Worm (Caenorhabditis elegans) whole organism, L4/young adult: ENCODE data around the gene oig-5.

ENCODE experiments used
- W03F9.2 ChIP-seq: fragments of 150-350 bp; optimal IDR thresholded peaks from 2 replicates; lab custom pipeline; 2014; ENCODE audit warnings: missing biosample characterization, missing genetic modification characterization
- dao-5 ChIP-seq: sonication (generic microtip); optimal IDR thresholded peaks from 2 replicates; lab custom pipeline; 2016; ENCODE audit warnings: missing genotype, missing genetic modification characterization, moderate library complexity, missing compliant biosample characterization
- him-1 ChIP-seq: sonication (generic microtip); optimal IDR thresholded peaks from 2 replicates; lab custom pipeline; 2016; ENCODE audit warnings: missing genotype, missing genetic modification reagents, missing genetic modification characterization, missing compliant biosample characterization

Gene oig-5

DNA sequence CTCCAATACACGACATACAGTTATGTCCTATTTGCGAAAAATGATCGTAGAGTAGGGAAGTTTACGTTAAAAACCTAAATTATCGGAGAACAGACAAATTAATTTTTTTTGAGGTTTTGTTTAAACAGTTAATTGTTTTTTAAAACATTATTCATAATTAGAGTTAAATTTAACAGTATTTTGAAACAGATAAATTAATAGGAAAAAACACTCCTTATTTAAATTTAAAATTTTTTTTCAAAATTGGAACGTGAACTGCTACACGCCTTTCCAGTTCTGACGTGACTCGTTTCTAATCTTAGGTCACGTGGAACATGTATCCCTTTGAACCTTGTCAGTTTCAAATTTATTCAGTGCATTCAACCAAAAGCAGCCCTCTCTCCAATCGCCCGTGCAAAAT, 46.7 kb downstream of the oig-5 start, which contains the start of gene Y57G11C.52:
Y57G11C.52 (plus strand) TSS at position 301 of the 400 bp plus-strand sequence.
- TF ChIP-seq dao-5 (tag; lab: Kevin White, UChicago) (no peak), W03F9.2 (no peak), him-1 (no peak)
